Fruit fly (Drosophila melanogaster) whole organism, wandering third instar larva: ENCODE measurements around the gene Zir.

Experiments used
- Abd-B ChIP-seq: fragments of >200 bp; optimal IDR thresholded peaks from 2 replicates; lab custom pipeline; 2017; ENCODE audit warnings: missing biosample characterization, missing genetic modification characterization
- Hr78 ChIP-seq: fragments of >200 bp; optimal IDR thresholded peaks from 2 replicates; lab custom pipeline; 2017; ENCODE audit warnings: missing biosample characterization, missing genetic modification characterization
- br ChIP-seq: fragments of 200-800 bp; sonication (Bioruptor generic); optimal IDR thresholded peaks from 2 replicates; lab custom pipeline; 2016; ENCODE audit warnings: missing biosample characterization, missing genetic modification characterization
- lola ChIP-seq: fragments of >200 bp; optimal IDR thresholded peaks from 2 replicates; lab custom pipeline; 2017; ENCODE audit warnings: missing biosample characterization, missing genetic modification characterization
- pan ChIP-seq: fragments of >200 bp; optimal IDR thresholded peaks from 2 replicates; lab custom pipeline; 2017
- psq ChIP-seq: fragments of 200-800 bp; sonication (Bioruptor generic); optimal IDR thresholded peaks from 3 replicates; lab custom pipeline; 2017; ENCODE audit warnings: missing biosample characterization, mild to moderate bottlenecking, missing genetic modification characterization, moderate library complexity
- sage ChIP-seq: fragments of 200-800 bp; sonication (Bioruptor generic); optimal IDR thresholded peaks from 2 replicates; lab custom pipeline; 2016; ENCODE audit warnings: missing biosample characterization, mild to moderate bottlenecking, missing genetic modification characterization
- sv ChIP-seq: fragments of 200-800 bp; sonication (Bioruptor generic); optimal IDR thresholded peaks from 3 replicates; lab custom pipeline; 2016; ENCODE audit warnings: missing biosample characterization, missing genetic modification characterization
- usp ChIP-seq: fragments of >200 bp; optimal IDR thresholded peaks from 2 replicates; lab custom pipeline; 2017; ENCODE audit warnings: missing biosample characterization, missing genetic modification characterization
- woc ChIP-seq: sonication (Bioruptor generic); optimal IDR thresholded peaks from 2 replicates; lab custom pipeline; 2016; ENCODE audit warnings: missing biosample characterization, mild to moderate bottlenecking, missing genetic modification characterization

dm6 chr2L:130691-131090, 36.2 kb downstream of the Zir start, which contains the start of gene CG3164:
- TF ChIP-seq pan (lab: Kevin White, UChicago) (no peak), sage (no peak), lola (no peak), br (GFP tag; lab: Kevin White, UChicago) (no peak), Hr78 (GFP tag; lab: Kevin White, UChicago) (no peak), usp (GFP tag; lab: Kevin White, UChicago) (no peak), Abd-B (GFP tag; lab: Kevin White, UChicago) (no peak), sv (GFP tag; lab: Kevin White, UChicago) (no peak), psq (no peak), woc (GFP tag; lab: Kevin White, UChicago) (no peak)
